Worm (Caenorhabditis elegans): ENCODE measurements around the gene H34I24.2.

The H34I24.2 gene

ce11 chrIII:2875946-2876345 lies 34.1 kb downstream of the H34I24.2 start (continued):
- TF ChIP-seq ama-1 (optimal IDR thresholded peaks at IDR 0.05) (no peak), ama-1 (GFP tag; optimal IDR thresholded peaks at IDR 0.05) (no peak), athp-1 (tag; optimal IDR thresholded peaks at IDR 0.05) (no peak), F33H1.4 (GFP tag; IDR thresholded peaks at IDR 0.05) (no peak), ztf-18 (tag; optimal IDR thresholded peaks at IDR 0.05) (no peak), sptf-2 (GFP tag; optimal IDR thresholded peaks at IDR 0.05) (peak; percentile 54), ceh-91 (GFP tag; IDR thresholded peaks at IDR 0.05) (no peak), efl-1 (GFP tag; optimal IDR thresholded peaks at IDR 0.05) (no peak), nfya-1 (tag; optimal IDR thresholded peaks at IDR 0.05; ENCODE audit: borderline replicate concordance, insufficient read depth) (no peak), egl-18 (GFP tag; IDR thresholded peaks at IDR 0.05) (no peak), ztf-3 (GFP tag; optimal IDR thresholded peaks at IDR 0.05) (no peak), dpff-1 (tag; optimal IDR thresholded peaks at IDR 0.05) (no peak), nhr-90 (tag; optimal IDR thresholded peaks at IDR 0.05) (peak; percentile 15), hlh-26 (GFP tag; conservative IDR thresholded peaks at IDR 0.05) (no peak), ceh-40 (GFP tag; IDR thresholded peaks at IDR 0.05) (no peak), attf-6 (GFP tag; IDR thresholded peaks at IDR 0.05) (no peak), rpc-1 (optimal IDR thresholded peaks at IDR 0.05) (no peak), rpc-1 (tag; optimal IDR thresholded peaks at IDR 0.05) (no peak), rec-8 (tag; optimal IDR thresholded peaks at IDR 0.05) (no peak), xnd-1 (tag; optimal IDR thresholded peaks at IDR 0.05) (no peak), B0261.1 (tag; optimal IDR thresholded peaks at IDR 0.05) (no peak), somi-1 (GFP tag; optimal IDR thresholded peaks at IDR 0.05) (peak; percentile 64), bed-2 (GFP tag; IDR thresholded peaks at IDR 0.05) (no peak), repo-1 (tag; optimal IDR thresholded peaks at IDR 0.05) (no peak), Y67H2A.10 (GFP tag; conservative IDR thresholded peaks at IDR 0.05) (no peak), B0019.2 (GFP tag; conservative IDR thresholded peaks at IDR 0.05) (no peak), F37B4.10 (GFP tag; IDR thresholded peaks at IDR 0.05) (no peak), atf-7 (tag; optimal IDR thresholded peaks at IDR 0.05) (peak; percentile 15), tbp1 (GFP tag; optimal IDR thresholded peaks at IDR 0.05) (peak; percentile 46), mes-4 (tag; optimal IDR thresholded peaks at IDR 0.05) (no peak), ztf-25 (GFP tag; IDR thresholded peaks at IDR 0.05) (no peak), lag-1 (GFP tag; IDR thresholded peaks at IDR 0.05) (no peak), him-1 (tag; optimal IDR thresholded peaks at IDR 0.05) (no peak), unc-62 (GFP tag; optimal IDR thresholded peaks at IDR 0.05) (no peak), let-607 (tag; optimal IDR thresholded peaks at IDR 0.05) (peak; percentile 23 to 41), F57C9.4 (tag; optimal IDR thresholded peaks at IDR 0.05) (no peak), lsy-27 (tag; optimal IDR thresholded peaks at IDR 0.05; ENCODE audit: borderline replicate concordance, insufficient read depth) (no peak), nfya-2 (GFP tag; IDR thresholded peaks at IDR 0.05) (no peak), tlf-1 (GFP tag; optimal IDR thresholded peaks at IDR 0.05) (peak; percentile 17), K12H6.12 (tag; optimal IDR thresholded peaks at IDR 0.05) (no peak), ceh-58 (GFP tag; IDR thresholded peaks at IDR 0.05) (no peak), attf-5 (GFP tag; optimal IDR thresholded peaks at IDR 0.05) (peak; percentile 82), pha-4 (tag; optimal IDR thresholded peaks at IDR 0.05) (no peak), unc-130 (GFP tag; optimal IDR thresholded peaks at IDR 0.05) (no peak), cebp-2 (GFP tag; IDR thresholded peaks at IDR 0.05) (no peak), lin-54 (GFP tag; optimal IDR thresholded peaks at IDR 0.05) (peak; percentile 11), egrh-3 (GFP tag; IDR thresholded peaks at IDR 0.05) (no peak), ztf-6 (GFP tag; IDR thresholded peaks at IDR 0.05) (no peak), zfh-2 (GFP tag; conservative IDR thresholded peaks at IDR 0.05) (peak; percentile 37; the same call in 1 of the 2 replicates), die-1 (tag; optimal IDR thresholded peaks at IDR 0.05) (no peak), hmg-1.2 (GFP tag; IDR thresholded peaks at IDR 0.05) (peak; percentile 35; the same call in 1 of the 2 replicates)
